Fruit fly (Drosophila melanogaster) whole organism, embryonic: Measurements from ENCODE around the gene COX6B.

Experiments used
- Atf-2 ChIP-seq: fragments of 200-800 bp; sonication (Bioruptor generic); optimal IDR thresholded peaks from 2 replicates; lab custom pipeline; 2016; ENCODE audit warnings: missing biosample characterization, missing genetic modification characterization
- Bteb2 ChIP-seq: fragments of 200-800 bp; sonication (Bioruptor generic); optimal IDR thresholded peaks from 2 replicates; lab custom pipeline; 2016; ENCODE audit warnings: missing biosample characterization, missing genetic modification characterization
- CG10366 ChIP-seq: fragments of 200-800 bp; sonication (Bioruptor generic); IDR thresholded peaks from 2 replicates; pipeline ENCODE4 v1.3.6; 2022; ENCODE audit warnings: missing biosample characterization, missing genetic modification characterization
- CG10565 ChIP-seq: fragments of 200-800 bp; sonication (Bioruptor generic); optimal IDR thresholded peaks from 3 replicates; lab custom pipeline; 2016; ENCODE audit warnings: missing biosample characterization, mild to moderate bottlenecking, missing genetic modification characterization
- CG10959 ChIP-seq: fragments of 200-800 bp; sonication (Bioruptor generic); IDR thresholded peaks from 2 replicates; pipeline ENCODE4 v1.3.6; 2022; ENCODE audit warnings: missing biosample characterization, missing genetic modification characterization
- CG11093 ChIP-seq: fragments of 200-800 bp; sonication (Bioruptor generic); IDR thresholded peaks from 3 replicates; pipeline ENCODE4 v1.3.6; 2022; ENCODE audit warnings: missing biosample characterization, missing genetic modification characterization
- CG11723 ChIP-seq: fragments of 200-800 bp; sonication (Bioruptor generic); optimal IDR thresholded peaks from 2 replicates; lab custom pipeline; 2017; ENCODE audit warnings: missing biosample characterization, mild to moderate bottlenecking, missing genetic modification characterization
- CG12391 ChIP-seq: fragments of 200-800 bp; sonication (Bioruptor generic); optimal IDR thresholded peaks from 3 replicates; lab custom pipeline; 2018; ENCODE audit warnings: missing biosample characterization, mild to moderate bottlenecking, missing genetic modification characterization, moderate library complexity
- CG14014 ChIP-seq: fragments of 200-800 bp; sonication (Bioruptor generic); IDR thresholded peaks from 2 replicates; pipeline ENCODE4 v1.3.6; 2022; ENCODE audit warnings: missing biosample characterization, missing genetic modification characterization
- CG14860 ChIP-seq: fragments of 200-800 bp; sonication (Bioruptor generic); IDR thresholded peaks from 3 replicates; pipeline ENCODE4 v1.3.6; 2022; ENCODE audit warnings: missing biosample characterization, missing genetic modification characterization; ENCODE audit not compliant: partially characterized antibody
- CG15073 ChIP-seq: fragments of 200-800 bp; sonication (Bioruptor generic); optimal IDR thresholded peaks from 2 replicates; lab custom pipeline; 2016; ENCODE audit warnings: missing biosample characterization, missing genetic modification characterization
- CG1647 ChIP-seq: fragments of 200-800 bp; sonication (Bioruptor generic); optimal IDR thresholded peaks from 3 replicates; lab custom pipeline; 2016; ENCODE audit warnings: missing biosample characterization, missing genetic modification characterization
- CG18476 ChIP-seq: fragments of 200-800 bp; sonication (Bioruptor generic); optimal IDR thresholded peaks from 2 replicates; lab custom pipeline; 2016; ENCODE audit warnings: missing biosample characterization, mild to moderate bottlenecking, missing genetic modification characterization
- CG2129 ChIP-seq: fragments of 200-800 bp; sonication (Bioruptor generic); IDR thresholded peaks from 2 replicates; pipeline ENCODE4 v1.3.6; 2022; ENCODE audit warnings: missing biosample characterization, missing genetic modification characterization; ENCODE audit not compliant: partially characterized antibody
- CG2678 ChIP-seq: fragments of 200-800 bp; sonication (Bioruptor generic); optimal IDR thresholded peaks from 3 replicates; lab custom pipeline; 2019; ENCODE audit warnings: missing biosample characterization, mild to moderate bottlenecking, missing genetic modification characterization, moderate library complexity
- CG2875 ChIP-seq: fragments of 200-800 bp; sonication (Bioruptor generic); optimal IDR thresholded peaks from 2 replicates; lab custom pipeline; 2017; ENCODE audit warnings: missing biosample characterization, mild to moderate bottlenecking, missing genetic modification characterization, missing genetic modification reagents
- CG3281 ChIP-seq: fragments of 200-800 bp; sonication (Bioruptor generic); optimal IDR thresholded peaks from 3 replicates; lab custom pipeline; 2017; ENCODE audit warnings: missing biosample characterization, mild to moderate bottlenecking, missing genetic modification characterization
- CG33213 ChIP-seq: fragments of 200-800 bp; sonication (Bioruptor generic); optimal IDR thresholded peaks from 3 replicates; lab custom pipeline; 2016; ENCODE audit warnings: missing biosample characterization, missing genetic modification characterization
- CG5245 ChIP-seq: fragments of 200-800 bp; sonication (Bioruptor generic); optimal IDR thresholded peaks from 3 replicates; lab custom pipeline; 2016; ENCODE audit warnings: missing biosample characterization, missing genetic modification characterization
- CG6254 ChIP-seq: fragments of 200-800 bp; sonication (Bioruptor generic); optimal IDR thresholded peaks from 3 replicates; lab custom pipeline; 2017; ENCODE audit warnings: mild to moderate bottlenecking, missing biosample characterization, missing genetic modification reagents, missing genetic modification characterization
- CG7556 ChIP-seq: fragments of 200-800 bp; sonication (Bioruptor generic); optimal IDR thresholded peaks from 2 replicates; lab custom pipeline; 2017; ENCODE audit warnings: missing biosample characterization, mild to moderate bottlenecking, missing genetic modification characterization
- CG7786 ChIP-seq: fragments of 200-800 bp; sonication (Bioruptor generic); optimal IDR thresholded peaks from 2 replicates; lab custom pipeline; 2016; ENCODE audit warnings: missing biosample characterization, missing genetic modification characterization
- CG9797 ChIP-seq: fragments of 200-800 bp; sonication (Bioruptor generic); optimal IDR thresholded peaks from 3 replicates; lab custom pipeline; 2018; ENCODE audit warnings: missing biosample characterization, mild to moderate bottlenecking, missing genetic modification characterization
- CG9876 ChIP-seq: fragments of 200-800 bp; sonication (Bioruptor generic); optimal IDR thresholded peaks from 2 replicates; lab custom pipeline; 2016; ENCODE audit warnings: missing biosample characterization, missing genetic modification characterization
- CkIIα-i1 ChIP-seq: fragments of 200-800 bp; sonication (Bioruptor generic); IDR thresholded peaks from 2 replicates; pipeline ENCODE4 v1.3.6; 2022; ENCODE audit warnings: missing biosample characterization, missing genetic modification characterization
- Dek ChIP-seq: fragments of 200-800 bp; sonication (Bioruptor generic); optimal IDR thresholded peaks from 3 replicates; lab custom pipeline; 2019; ENCODE audit warnings: missing biosample characterization, mild to moderate bottlenecking, missing genetic modification characterization, moderate library complexity
- Dip3 ChIP-seq: fragments of 200-800 bp; sonication (Bioruptor generic); optimal IDR thresholded peaks from 3 replicates; lab custom pipeline; 2016; ENCODE audit warnings: missing biosample characterization, missing genetic modification characterization
- Doc2 ChIP-seq: fragments of 200-800 bp; sonication (Bioruptor generic); IDR thresholded peaks from 2 replicates; pipeline ENCODE4 v1.3.6; 2022; ENCODE audit warnings: missing biosample characterization, missing genetic modification characterization
- ERR ChIP-seq: fragments of 200-800 bp; sonication (Bioruptor generic); optimal IDR thresholded peaks from 2 replicates; lab custom pipeline; 2016; ENCODE audit warnings: missing biosample characterization, missing genetic modification characterization
- Hr51 ChIP-seq, 2 experiments: fragments of 200-800 bp; sonication (Bioruptor generic); optimal IDR thresholded peaks; 2 replicates in 1 of 2; 3 replicates in 1 of 2; lab custom pipeline; 2016 to 2018; ENCODE audit warnings: missing biosample characterization in 2 of 2, missing genetic modification characterization in 2 of 2, mild to moderate bottlenecking in 1 of 2, moderate library complexity in 1 of 2
- MTF-1 ChIP-seq: fragments of 200-800 bp; sonication (Bioruptor generic); optimal IDR thresholded peaks from 2 replicates; lab custom pipeline; 2018; ENCODE audit warnings: missing biosample characterization, mild to moderate bottlenecking, missing genetic modification characterization, borderline replicate concordance
- Opbp ChIP-seq: fragments of 200-800 bp; sonication (Bioruptor generic); IDR thresholded peaks from 3 replicates; pipeline ENCODE4 v1.3.6; 2022; ENCODE audit warnings: missing biosample characterization, missing genetic modification characterization; ENCODE audit not compliant: partially characterized antibody
- Vsx1 ChIP-seq: fragments of 200-800 bp; sonication (Bioruptor generic); optimal IDR thresholded peaks from 2 replicates; lab custom pipeline; 2017; ENCODE audit warnings: missing biosample characterization, mild to moderate bottlenecking, missing genetic modification characterization, missing genetic modification reagents
- Xbp1 ChIP-seq: fragments of 200-800 bp; sonication (Bioruptor generic); optimal IDR thresholded peaks from 3 replicates; lab custom pipeline; 2016; ENCODE audit warnings: missing biosample characterization, mild to moderate bottlenecking, missing genetic modification characterization
- aop ChIP-seq: fragments of 200-800 bp; sonication (Bioruptor generic); IDR thresholded peaks from 2 replicates; pipeline ENCODE4 v1.3.6; 2022; ENCODE audit warnings: missing biosample characterization, missing genetic modification characterization
- bowl ChIP-seq: fragments of 200-800 bp; sonication (Bioruptor generic); IDR thresholded peaks from 2 replicates; pipeline ENCODE4 v1.3.6; 2022; ENCODE audit warnings: missing biosample characterization, missing genetic modification characterization
- chn ChIP-seq: fragments of 200-800 bp; sonication (Bioruptor generic); optimal IDR thresholded peaks from 2 replicates; lab custom pipeline; 2016; ENCODE audit warnings: missing biosample characterization, missing genetic modification characterization
- dmrt11E ChIP-seq: fragments of 200-800 bp; sonication (Bioruptor generic); optimal IDR thresholded peaks from 3 replicates; lab custom pipeline; 2018; ENCODE audit warnings: missing biosample characterization, mild to moderate bottlenecking, missing genetic modification characterization, moderate library complexity
- dmrt99B ChIP-seq: fragments of 200-800 bp; sonication (Bioruptor generic); optimal IDR thresholded peaks from 2 replicates; lab custom pipeline; 2018; ENCODE audit warnings: missing biosample characterization, mild to moderate bottlenecking, missing genetic modification characterization, moderate library complexity
- esg ChIP-seq: fragments of 200-800 bp; sonication (Bioruptor generic); conservative IDR thresholded peaks from 2 replicates; pipeline ENCODE4 v1.3.6; 2022; ENCODE audit warnings: missing biosample characterization, missing genetic modification characterization
- ewg ChIP-seq: fragments of 200-800 bp; sonication (Bioruptor generic); optimal IDR thresholded peaks from 3 replicates; lab custom pipeline; 2017; ENCODE audit warnings: mild to moderate bottlenecking, missing biosample characterization, missing genetic modification reagents, missing genetic modification characterization
- fd64A ChIP-seq: fragments of 200-800 bp; sonication (Bioruptor generic); optimal IDR thresholded peaks from 3 replicates; lab custom pipeline; 2018; ENCODE audit warnings: missing biosample characterization, mild to moderate bottlenecking, missing genetic modification characterization
- gce ChIP-seq: fragments of 200-800 bp; sonication (Bioruptor generic); IDR thresholded peaks from 3 replicates; pipeline ENCODE4 v1.3.6; 2022; ENCODE audit warnings: missing biosample characterization, missing genetic modification characterization
- jing ChIP-seq: fragments of 200-800 bp; sonication (Bioruptor generic); optimal IDR thresholded peaks from 2 replicates; lab custom pipeline; 2018; ENCODE audit warnings: missing biosample characterization, mild to moderate bottlenecking, missing genetic modification characterization
- lbe ChIP-seq: fragments of 200-800 bp; sonication (Bioruptor generic); optimal IDR thresholded peaks from 2 replicates; lab custom pipeline; 2016; ENCODE audit warnings: missing biosample characterization, mild to moderate bottlenecking, missing genetic modification characterization
- org-1 ChIP-seq: fragments of 200-800 bp; sonication (Bioruptor generic); optimal IDR thresholded peaks from 2 replicates; lab custom pipeline; 2017; ENCODE audit warnings: missing biosample characterization, missing genetic modification characterization
- sens-2 ChIP-seq: fragments of 200-800 bp; sonication (Bioruptor generic); IDR thresholded peaks from 2 replicates; pipeline ENCODE4 v1.3.6; 2022; ENCODE audit warnings: missing biosample characterization, missing genetic modification characterization
- so ChIP-seq: fragments of 200-800 bp; sonication (Bioruptor generic); IDR thresholded peaks from 3 replicates; pipeline ENCODE4 v1.3.6; 2022; ENCODE audit warnings: missing biosample characterization, missing genetic modification characterization
- tgo ChIP-seq: fragments of 200-800 bp; sonication (Bioruptor generic); IDR thresholded peaks from 3 replicates; pipeline ENCODE4 v1.3.6; 2022; ENCODE audit warnings: missing biosample characterization, missing genetic modification characterization
- z ChIP-seq: fragments of 200-800 bp; sonication (Bioruptor generic); IDR thresholded peaks from 3 replicates; pipeline ENCODE4 v1.3.6; 2022; ENCODE audit warnings: missing biosample characterization, missing genetic modification characterization
- zf30C ChIP-seq: fragments of 200-800 bp; sonication (Bioruptor generic); optimal IDR thresholded peaks from 3 replicates; lab custom pipeline; 2018; ENCODE audit warnings: missing biosample characterization, mild to moderate bottlenecking, missing genetic modification characterization
- zfh2 ChIP-seq: fragments of 200-800 bp; sonication (Bioruptor generic); optimal IDR thresholded peaks from 2 replicates; lab custom pipeline; 2016; ENCODE audit warnings: missing biosample characterization, missing genetic modification characterization

COX6B gene

dm6 chrX:19784875-19785274 lies 40.7 kb upstream of the COX6B start (continued):
- peak; percentile 48 for TF ChIP-seq dmrt99B (tag; lab: Kevin White, UChicago)
- TF ChIP-seq Vsx1 (GFP tag; lab: Kevin White, UChicago) = no peak
- TF ChIP-seq org-1 (GFP tag; lab: Kevin White, UChicago) = no peak
- no peak for TF ChIP-seq zf30C (GFP tag; lab: Kevin White, UChicago)
- TF ChIP-seq fd64A = no peak
- peak; percentile 18 for TF ChIP-seq zfh2 (GFP tag; lab: Kevin White, UChicago)
- no peak for TF ChIP-seq CG7556 (GFP tag; lab: Kevin White, UChicago)
- peak; percentile 2 for TF ChIP-seq chn (GFP tag; lab: Kevin White, UChicago)
- TF ChIP-seq CG18476 (GFP tag; lab: Kevin White, UChicago) = no peak
- peak; percentile 27 for TF ChIP-seq ewg
- no peak for TF ChIP-seq tgo
- TF ChIP-seq Dip3 (GFP tag; lab: Kevin White, UChicago) = peak; percentile 8
- no peak for TF ChIP-seq Opbp (GFP tag; lab: Robert Waterston, UW)
- TF ChIP-seq CG6254 (GFP tag; lab: Kevin White, UChicago) = no peak
- peak; percentile 28 for TF ChIP-seq CG2678 (tag; lab: Kevin White, UChicago)
- TF ChIP-seq aop (GFP tag; lab: Robert Waterston, UW) = no peak
- no peak for TF ChIP-seq bowl (GFP tag; lab: Robert Waterston, UW)
- TF ChIP-seq CG2875 (GFP tag; lab: Kevin White, UChicago) = no peak
- TF ChIP-seq Atf-2 (GFP tag; lab: Kevin White, UChicago) = no peak
- no peak for TF ChIP-seq CG3281 (GFP tag; lab: Kevin White, UChicago)
- TF ChIP-seq lbe (GFP tag; lab: Kevin White, UChicago) = no peak
- TF ChIP-seq CG5245 (GFP tag; lab: Kevin White, UChicago) = no peak
- no peak for TF ChIP-seq CG33213 (GFP tag; lab: Kevin White, UChicago)
- no peak for TF ChIP-seq CG10366
- no peak for TF ChIP-seq z (GFP tag; lab: Robert Waterston, UW)
- no peak for TF ChIP-seq gce (GFP tag; lab: Robert Waterston, UW)
- no peak for TF ChIP-seq MTF-1 (GFP tag; lab: Kevin White, UChicago)
- no peak; the same call in 1 of the 2 replicates for TF ChIP-seq sens-2 (GFP tag; lab: Robert Waterston, UW)
- TF ChIP-seq dmrt11E = peak; percentile 49
- no peak for TF ChIP-seq CG10959 (GFP tag; lab: Robert Waterston, UW)
- TF ChIP-seq so (GFP tag; lab: Robert Waterston, UW) = no peak
- no peak for TF ChIP-seq CG9797 (GFP tag; lab: Kevin White, UChicago)
- TF ChIP-seq CG14860 (GFP tag; lab: Robert Waterston, UW) = no peak
- TF ChIP-seq CG15073 (GFP tag; lab: Kevin White, UChicago) = no peak
- TF ChIP-seq Bteb2 (GFP tag; lab: Kevin White, UChicago) = no peak
- TF ChIP-seq CG9876 (GFP tag; lab: Kevin White, UChicago) = no peak
- TF ChIP-seq CG12391 = peak; percentile 42
- no peak for TF ChIP-seq jing
- no peak for TF ChIP-seq ERR (GFP tag; lab: Kevin White, UChicago)
- TF ChIP-seq Dek (tag; lab: Kevin White, UChicago) = no peak
- no peak for TF ChIP-seq CG11093 (GFP tag; lab: Robert Waterston, UW)
- peak in 1 of 2 experiments; percentile 30 for TF ChIP-seq Hr51 (GFP tag; optimal IDR thresholded peaks at IDR 0.05; lab: Kevin White, UChicago)
- TF ChIP-seq CG14014 (GFP tag; lab: Robert Waterston, UW) = no peak
- peak; percentile 25; the same call in 1 of the 2 replicates for TF ChIP-seq esg
- no peak for TF ChIP-seq CG2129 (GFP tag; lab: Robert Waterston, UW)
- TF ChIP-seq CG10565 (GFP tag; lab: Kevin White, UChicago) = no peak
- peak; percentile 12 for TF ChIP-seq CG7786 (GFP tag; lab: Kevin White, UChicago)
- TF ChIP-seq CkIIα-i1 = no peak
- peak; percentile 17 for TF ChIP-seq Xbp1 (GFP tag; lab: Kevin White, UChicago)
- TF ChIP-seq CG11723 (GFP tag; lab: Kevin White, UChicago) = no peak
- TF ChIP-seq Doc2 (GFP tag; lab: Robert Waterston, UW) = no peak
- TF ChIP-seq CG1647 (GFP tag; lab: Kevin White, UChicago) = no peak
